Worm (Caenorhabditis elegans): ENCODE data around the gene acl-2.

DNA sequence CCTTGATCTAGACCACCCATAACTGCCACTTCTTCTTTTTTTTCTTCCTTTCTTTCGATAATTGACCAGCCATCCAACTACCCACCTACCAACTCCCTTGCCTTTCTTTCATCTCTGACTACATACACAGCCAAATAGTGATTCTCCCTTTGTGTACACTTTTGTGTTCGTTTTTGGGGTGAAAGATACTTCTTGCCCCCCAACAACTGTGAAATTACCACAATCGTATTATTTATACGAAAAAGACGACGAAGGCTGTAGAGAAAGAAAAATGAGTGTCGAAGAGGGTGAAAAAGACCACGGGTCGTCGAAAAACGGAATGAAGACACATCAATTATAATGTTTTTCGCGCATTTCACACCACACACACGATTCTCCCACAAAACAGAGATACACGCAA lies 15.6 kb upstream of the acl-2 start:
- no peak for TF ChIP-seq nhr-2 (tag; optimal IDR thresholded peaks at IDR 0.05)
- TF ChIP-seq unc-62 (GFP tag; optimal IDR thresholded peaks at IDR 0.05) = no peak
- no peak for TF ChIP-seq ztf-11 (tag; optimal IDR thresholded peaks at IDR 0.05)
- TF ChIP-seq ceh-83 (GFP tag; optimal IDR thresholded peaks at IDR 0.05) = no peak
- no peak for TF ChIP-seq nhr-237 (tag; optimal IDR thresholded peaks at IDR 0.05)
- no peak for TF ChIP-seq unc-39 (tag; optimal IDR thresholded peaks at IDR 0.05)
- no peak for TF ChIP-seq elt-1 (tag; optimal IDR thresholded peaks at IDR 0.05; ENCODE audit: borderline replicate concordance, insufficient read depth)
- no peak for TF ChIP-seq lsy-2 (tag; optimal IDR thresholded peaks at IDR 0.05)
- TF ChIP-seq nhr-12 (tag; optimal IDR thresholded peaks at IDR 0.05) = no peak
- no peak for TF ChIP-seq pha-4 (tag; optimal IDR thresholded peaks at IDR 0.05)
- TF ChIP-seq mls-2 (tag; optimal IDR thresholded peaks at IDR 0.05) = no peak
